Fruit fly (Drosophila melanogaster) ovary, adult (tissue): ENCODE measurements around the gene BG642312.

Experiments used
- CG17801 ChIP-seq: fragments of 200-800 bp; optimal IDR thresholded peaks from 2 replicates; lab custom pipeline; 2019; ENCODE audit warnings: missing biosample characterization, mild to moderate bottlenecking, missing genetic modification characterization, moderate library complexity; ENCODE audit not compliant: partially characterized antibody

BG642312 gene

dm6 chr3L:6233281-6233680 lies at the start of gene BG642312:
Gene BG642312, minus strand, starts transcription at chr3L:6233381.
- no peak for TF ChIP-seq CG17801

- TF ChIP-seq CG17801 = no peak
These were observed 42.3 kb upstream of the BG642312 start, which contains the start of gene CG43168 for dm6 chr3L:6275487-6275886. Gene CG43168, plus strand, starts transcription at chr3L:6275787.

- TF ChIP-seq CG17801 = no peak
These were observed 41.7 kb upstream of the BG642312 start for dm6 chr3L:6274929-6275328.

dm6 chr3L:6270283-6270682 lies 37.1 kb upstream of the BG642312 start:
- no peak for TF ChIP-seq CG17801

dm6 chr3L:6269003-6269402 lies 35.8 kb upstream of the BG642312 start:
- no peak for TF ChIP-seq CG17801

- TF ChIP-seq CG17801 = no peak
These were observed 34.9 kb upstream of the BG642312 start for dm6 chr3L:6268076-6268475.

- no peak for TF ChIP-seq CG17801
These were observed 34.3 kb upstream of the BG642312 start for dm6 chr3L:6267509-6267908.

dm6 chr3L:6266321-6266720 lies 33.1 kb upstream of the BG642312 start:
- no peak for TF ChIP-seq CG17801

- no peak for TF ChIP-seq CG17801
These were observed 31.0 kb upstream of the BG642312 start for dm6 chr3L:6263896-6264841.

- no peak for TF ChIP-seq CG17801
These were observed 30.3 kb upstream of the BG642312 start for dm6 chr3L:6263470-6263869.

dm6 chr3L:6262644-6263404 lies 29.6 kb upstream of the BG642312 start, which contains the start of gene Ldh:
Gene Ldh, minus strand, starts transcription at chr3L:6262694.
- peak; percentile 75 for TF ChIP-seq CG17801

dm6 chr3L:6262076-6262504 lies 28.9 kb upstream of the BG642312 start:
- no peak for TF ChIP-seq CG17801

dm6 chr3L:6261230-6261629 lies 28.0 kb upstream of the BG642312 start:
- no peak for TF ChIP-seq CG17801

dm6 chr3L:6258660-6259059 lies 25.5 kb upstream of the BG642312 start, which contains the start of gene CG10163:
Gene CG10163, minus strand, starts transcription at chr3L:6258760.
- no peak for TF ChIP-seq CG17801

dm6 chr3L:6256408-6257188 lies 23.4 kb upstream of the BG642312 start, which contains the start of gene Best2:
Gene Best2, minus strand, starts transcription at chr3L:6256665.
- peak; percentile 96 for TF ChIP-seq CG17801

dm6 chr3L:6254427-6255105 lies 21.4 kb upstream of the BG642312 start:
- no peak for TF ChIP-seq CG17801
